Fruit fly (Drosophila melanogaster): ENCODE results near the gene CG13634.

- peak; percentile 72 for TF ChIP-seq bab1 (GFP tag; optimal IDR thresholded peaks at IDR 0.05)
- peak; percentile 47 for TF ChIP-seq tj (GFP tag; optimal IDR thresholded peaks at IDR 0.05)
- TF ChIP-seq kay (GFP tag; ENCODE audit: borderline replicate concordance), result no peak
- TF ChIP-seq CG12768 (GFP tag; optimal IDR thresholded peaks at IDR 0.05), result peak; percentile 64
Measured at dm6 chr3R:24787042-24787565, 2.8 kb downstream of the CG13634 start, which contains the start of gene CG5805.
